Worm (Caenorhabditis elegans): Measurements from ENCODE around the gene K02E10.7.

K02E10.7 gene

ce11 chrX:2508449-2508848 is at the start of gene K02E10.7:
Gene K02E10.7 (minus strand): TSS chrX:2508549.
- TF ChIP-seq tbx-2 (tag; optimal IDR thresholded peaks at IDR 0.05) (no peak), che-1 (tag; optimal IDR thresholded peaks at IDR 0.05) (no peak), F13H6.1 (tag; optimal IDR thresholded peaks at IDR 0.05) (no peak), pag-3 (tag; optimal IDR thresholded peaks at IDR 0.05; ENCODE audit: borderline replicate concordance) (no peak), rnt-1 (tag; optimal IDR thresholded peaks at IDR 0.05) (no peak), pqm-1 (tag; optimal IDR thresholded peaks at IDR 0.05) (no peak), ceh-45 (GFP tag; IDR thresholded peaks at IDR 0.05) (no peak), ceh-18 (tag; optimal IDR thresholded peaks at IDR 0.05) (no peak), tbx-7 (tag; optimal IDR thresholded peaks at IDR 0.05) (no peak), ceh-24 (tag; optimal IDR thresholded peaks at IDR 0.05) (no peak), sdc-2 (tag; optimal IDR thresholded peaks at IDR 0.05) (no peak), T23F11.4 (GFP tag; optimal IDR thresholded peaks at IDR 0.05) (no peak), ceh-30 (tag; optimal IDR thresholded peaks at IDR 0.05) (no peak), ref-2 (tag; optimal IDR thresholded peaks at IDR 0.05) (no peak), ahr-1 (tag; optimal IDR thresholded peaks at IDR 0.05) (no peak), ceh-9 (tag; optimal IDR thresholded peaks at IDR 0.05) (no peak), pat-9 (tag; optimal IDR thresholded peaks at IDR 0.05) (no peak)

ce11 chrX:2553433-2553860 is 45.1 kb upstream of the K02E10.7 start:
- TF ChIP-seq unc-55 (GFP tag; optimal IDR thresholded peaks at IDR 0.05) (peak; percentile 65), unc-42 (tag; optimal IDR thresholded peaks at IDR 0.05) (no peak), ets-4 (tag; optimal IDR thresholded peaks at IDR 0.05) (peak; percentile 15), ceh-31 (tag; optimal IDR thresholded peaks at IDR 0.05) (peak; percentile 65), ceh-19 (GFP tag; optimal IDR thresholded peaks at IDR 0.05) (peak; percentile 47), eyg-1 (tag; optimal IDR thresholded peaks at IDR 0.05) (no peak), sox-4 (tag; optimal IDR thresholded peaks at IDR 0.05) (peak; percentile 39), pat-9 (tag; optimal IDR thresholded peaks at IDR 0.05) (peak; percentile 34), pros-1 (tag; optimal IDR thresholded peaks at IDR 0.05) (peak; percentile 44), ztf-16 (tag; optimal IDR thresholded peaks at IDR 0.05) (peak; percentile 70), C08G9.2 (tag; optimal IDR thresholded peaks at IDR 0.05) (peak; percentile 27), ama-1 (optimal IDR thresholded peaks at IDR 0.05) (no peak), fax-1 (tag; optimal IDR thresholded peaks at IDR 0.05) (peak; percentile 29), ceh-34 (tag; optimal IDR thresholded peaks at IDR 0.05) (peak; percentile 40), ceh-30 (tag; optimal IDR thresholded peaks at IDR 0.05) (no peak), fkh-10 (GFP tag; optimal IDR thresholded peaks at IDR 0.05) (no peak), hlh-30 (tag; optimal IDR thresholded peaks at IDR 0.05; ENCODE audit: insufficient read depth) (peak; percentile 66), F13H6.1 (tag; optimal IDR thresholded peaks at IDR 0.05) (peak; percentile 11), ceh-14 (tag; optimal IDR thresholded peaks at IDR 0.05) (peak; percentile 28), pha-4 (tag; optimal IDR thresholded peaks at IDR 0.05) (no peak), ceh-45 (GFP tag; IDR thresholded peaks at IDR 0.05) (0 out of 2 replicates have a peak, but pooled peaks have one; percentile 52), ceh-18 (tag; optimal IDR thresholded peaks at IDR 0.05) (peak; percentile 76), ref-2 (tag; optimal IDR thresholded peaks at IDR 0.05) (peak; percentile 49), ceh-9 (tag; optimal IDR thresholded peaks at IDR 0.05) (no peak), ceh-24 (tag; optimal IDR thresholded peaks at IDR 0.05) (no peak), ceh-22 (tag; optimal IDR thresholded peaks at IDR 0.05) (no peak), elt-2 (tag; optimal IDR thresholded peaks at IDR 0.05) (peak; percentile 2), C38D4.7 (GFP tag; optimal IDR thresholded peaks at IDR 0.05) (peak; percentile 50), ceh-2 (tag; optimal IDR thresholded peaks at IDR 0.05) (no peak), dmd-4 (tag; optimal IDR thresholded peaks at IDR 0.05; ENCODE audit: borderline replicate concordance) (no peak), elt-4 (tag; optimal IDR thresholded peaks at IDR 0.05) (no peak), hlh-13 (GFP tag; optimal IDR thresholded peaks at IDR 0.05) (peak; percentile 20), ceh-48 (tag; optimal IDR thresholded peaks at IDR 0.05) (peak; percentile 8), npax-4 (tag; optimal IDR thresholded peaks at IDR 0.05) (peak; percentile 9), ceh-6 (GFP tag; optimal IDR thresholded peaks at IDR 0.05) (peak; percentile 10), ttx-3 (tag; optimal IDR thresholded peaks at IDR 0.05) (peak; percentile 32), lim-6 (tag; optimal IDR thresholded peaks at IDR 0.05) (peak; percentile 51), rnt-1 (tag; optimal IDR thresholded peaks at IDR 0.05) (peak; percentile 62), fkh-6 (tag; optimal IDR thresholded peaks at IDR 0.05) (peak; percentile 13), unc-3 (GFP tag; conservative IDR thresholded peaks at IDR 0.05) (no peak), unc-3 (tag; optimal IDR thresholded peaks at IDR 0.05) (peak; percentile 39), K09A11.1 (tag; optimal IDR thresholded peaks at IDR 0.05; ENCODE audit: insufficient read depth) (no peak), syd-9 (tag; optimal IDR thresholded peaks at IDR 0.05) (peak; percentile 57)

Measured in whole organism, late embryonic.